Worm (Caenorhabditis elegans): ENCODE data around the gene acds-10.
A peak's percentile ranks its signal among the peaks of the same experiment; 100 is the strongest.

Gene acds-10

DNA sequence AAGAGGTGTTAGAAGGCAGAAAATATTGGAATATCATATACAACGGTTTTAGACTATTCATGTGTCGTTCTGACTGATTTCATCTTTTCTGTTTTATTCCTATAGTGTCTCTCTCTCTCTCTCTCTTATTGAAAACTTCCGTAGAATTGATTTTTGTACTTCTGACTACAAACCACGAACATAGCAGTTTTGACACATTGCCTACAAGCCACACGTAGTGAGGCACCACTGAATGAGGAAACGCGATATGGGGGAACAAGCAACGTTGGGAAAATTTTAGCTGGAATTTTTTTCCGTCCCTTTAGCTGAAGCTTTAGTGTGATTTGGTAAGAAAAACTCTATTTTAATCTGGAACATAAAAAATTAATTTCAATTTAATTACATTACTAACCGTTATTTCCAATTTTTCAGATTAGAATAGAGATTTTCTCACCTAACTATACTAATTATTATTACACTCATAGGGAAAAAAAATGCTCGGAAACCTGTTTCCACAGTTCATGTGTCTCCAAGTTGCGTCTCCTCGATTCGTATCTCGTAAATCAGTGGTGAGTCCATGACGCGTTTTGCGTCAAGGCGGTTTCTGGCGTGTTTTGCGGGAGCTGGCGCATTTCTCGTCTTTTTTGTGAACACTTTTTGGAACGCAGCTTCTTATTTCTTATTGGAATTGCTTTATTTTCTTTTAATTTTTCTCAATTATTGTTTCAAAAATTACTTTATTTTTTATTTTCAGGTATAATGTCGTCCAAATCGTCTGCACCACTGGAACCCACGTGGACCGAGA, 43.1 kb downstream of the acds-10 start, which contains the start of the genes nhr-142 and F44E7.9 (continued):
- TF ChIP-seq him-1 (tag; optimal IDR thresholded peaks at IDR 0.05) (peak; percentile 52), akir-1 (GFP tag; optimal IDR thresholded peaks at IDR 0.05) (no peak), C06A6.2 (GFP tag; conservative IDR thresholded peaks at IDR 0.05) (peak; percentile 81), aptf-3 (GFP tag; IDR thresholded peaks at IDR 0.05) (no peak), mcd-1 (GFP tag; IDR thresholded peaks at IDR 0.05) (peak; percentile 87), sdz-38 (tag; optimal IDR thresholded peaks at IDR 0.05) (no peak), die-1 (tag; optimal IDR thresholded peaks at IDR 0.05) (no peak), K11D2.4 (GFP tag; IDR thresholded peaks at IDR 0.05) (peak; percentile 70), hmg-1.2 (GFP tag; IDR thresholded peaks at IDR 0.05) (peak; percentile 58), fkh-3 (tag; optimal IDR thresholded peaks at IDR 0.05) (no peak), T07F8.4 (tag; optimal IDR thresholded peaks at IDR 0.05) (no peak), F22D6.2 (tag; optimal IDR thresholded peaks at IDR 0.05) (peak; percentile 47), sea-2 (GFP tag; IDR thresholded peaks at IDR 0.05) (no peak), ztf-6 (GFP tag; IDR thresholded peaks at IDR 0.05) (no peak), ets-4 (GFP tag; optimal IDR thresholded peaks at IDR 0.05) (no peak), lir-1 (GFP tag; conservative IDR thresholded peaks at IDR 0.05) (peak; percentile 73), lsy-27 (tag; optimal IDR thresholded peaks at IDR 0.05; ENCODE audit: borderline replicate concordance, insufficient read depth) (no peak), ztf-22 (GFP tag; optimal IDR thresholded peaks at IDR 0.05) (no peak), zfh-2 (GFP tag; conservative IDR thresholded peaks at IDR 0.05) (no peak), sptf-2 (GFP tag; optimal IDR thresholded peaks at IDR 0.05) (no peak), madf-3 (GFP tag; IDR thresholded peaks at IDR 0.05) (0 out of 2 replicates have a peak, but pooled peaks have one; percentile 57), snpc-1.1 (tag; optimal IDR thresholded peaks at IDR 0.05; ENCODE audit: insufficient read depth) (no peak), nhr-80 (tag; optimal IDR thresholded peaks at IDR 0.05) (peak; percentile 73), let-607 (tag; optimal IDR thresholded peaks at IDR 0.05) (peak in 1 of 2 experiments; percentile 53), nhr-90 (tag; optimal IDR thresholded peaks at IDR 0.05) (no peak), F39B2.1 (GFP tag; IDR thresholded peaks at IDR 0.05) (no peak), aptf-2 (GFP tag; conservative IDR thresholded peaks at IDR 0.05) (no peak), hsf-1 (GFP tag; IDR thresholded peaks at IDR 0.05) (0 out of 2 replicates have a peak, but pooled peaks have one; percentile 10), T26A5.8 (tag; optimal IDR thresholded peaks at IDR 0.05) (no peak), Y53G8AR.9 (GFP tag; conservative IDR thresholded peaks at IDR 0.05) (peak; percentile 84; the same call in 1 of the 2 replicates), athp-1 (tag; optimal IDR thresholded peaks at IDR 0.05) (peak; percentile 56), nfyb-1 (GFP tag; IDR thresholded peaks at IDR 0.05) (peak; percentile 63; the same call in 1 of the 2 replicates), egl-18 (GFP tag; IDR thresholded peaks at IDR 0.05) (no peak), unc-130 (GFP tag; optimal IDR thresholded peaks at IDR 0.05) (peak; percentile 40), rec-8 (tag; optimal IDR thresholded peaks at IDR 0.05) (no peak), ceh-79 (tag; optimal IDR thresholded peaks at IDR 0.05) (no peak), ztf-28 (GFP tag; IDR thresholded peaks at IDR 0.05) (0 out of 2 replicates have a peak, but pooled peaks have one; percentile 39), lin-35 (GFP tag; optimal IDR thresholded peaks at IDR 0.05) (peak in 2 of 3 experiments; percentile 54 to 72), nfya-1 (tag; optimal IDR thresholded peaks at IDR 0.05; ENCODE audit: borderline replicate concordance, insufficient read depth) (no peak), ztf-25 (GFP tag; IDR thresholded peaks at IDR 0.05) (0 out of 2 replicates have a peak, but pooled peaks have one; percentile 9), K12H6.12 (tag; optimal IDR thresholded peaks at IDR 0.05) (peak; percentile 66), tlf-1 (GFP tag; optimal IDR thresholded peaks at IDR 0.05) (peak; percentile 78), dox-1 (GFP tag; IDR thresholded peaks at IDR 0.05) (peak; percentile 95), nhr-27 (tag; optimal IDR thresholded peaks at IDR 0.05) (no peak), cebp-1 (GFP tag; IDR thresholded peaks at IDR 0.05) (peak; percentile 54; the same call in 1 of the 2 replicates), cebp-1 (tag; optimal IDR thresholded peaks at IDR 0.05) (peak; percentile 84)
